Worm (Caenorhabditis elegans) whole organism, dauer: ENCODE data around the gene R08A2.9.
"Not testable (repeated sequence)": the region's sequence is repeated elsewhere in the genome, so short reads cannot be mapped to it uniquely, and the experiment has no call there.

Experiments
- unc-62 ChIP-seq: sonication (generic microtip); optimal IDR thresholded peaks from 2 replicates; lab custom pipeline; 2017; ENCODE audit warnings: missing biosample characterization, missing genetic modification reagents, missing genetic modification characterization

Gene R08A2.9

ce11 chrV:14726596-14726995 is 18.5 kb downstream of the R08A2.9 start, which contains the start of gene Y50E8A.1:
Y50E8A.1 (plus strand) TSS chrV:14726896.
- TF ChIP-seq unc-62 (GFP tag; lab: Kevin White, UChicago): no peak

- no peak for TF ChIP-seq unc-62 (GFP tag; lab: Kevin White, UChicago)
Observed at ce11 chrV:14728754-14729153, 20.7 kb downstream of the R08A2.9 start, which contains the start of gene Y50E8A.2. Y50E8A.2 (minus strand) TSS chrV:14728854.

- TF ChIP-seq unc-62 (GFP tag; lab: Kevin White, UChicago): no peak
Observed at ce11 chrV:14729343-14729742, 21.3 kb downstream of the R08A2.9 start, which contains the start of gene oig-3. oig-3 (plus strand) TSS chrV:14729643.

ce11 chrV:14734187-14734765 is 26.2 kb downstream of the R08A2.9 start, which contains the start of gene unc-61:
unc-61 (minus strand) TSS chrV:14734237.
- no peak for TF ChIP-seq unc-62 (GFP tag; lab: Kevin White, UChicago)

- no peak for TF ChIP-seq unc-62 (GFP tag; lab: Kevin White, UChicago)
Observed at ce11 chrV:14736851-14737250, 28.8 kb downstream of the R08A2.9 start, which contains the start of gene Y50E8A.5. Y50E8A.5 (minus strand) TSS chrV:14736951.

- TF ChIP-seq unc-62 (GFP tag; lab: Kevin White, UChicago): no peak
Observed at ce11 chrV:14741233-14741632, 33.2 kb downstream of the R08A2.9 start, which contains the start of gene Y50E8A.6. Y50E8A.6 (minus strand) TSS chrV:14741333.

ce11 chrV:14744824-14745223 is 36.8 kb downstream of the R08A2.9 start:
- no peak for TF ChIP-seq unc-62 (GFP tag; lab: Kevin White, UChicago)

- TF ChIP-seq unc-62 (GFP tag; lab: Kevin White, UChicago): no peak
Observed at ce11 chrV:14746975-14747374, 38.9 kb downstream of the R08A2.9 start.

ce11 chrV:14748608-14749137 is 40.6 kb downstream of the R08A2.9 start, which contains the start of the genes lipl-8 and Y50E8A.22:
lipl-8 (minus strand) TSS chrV:14748708.
Y50E8A.22 (minus strand) TSS chrV:14749087.
- no peak for TF ChIP-seq unc-62 (GFP tag; lab: Kevin White, UChicago)

- TF ChIP-seq unc-62 (GFP tag; lab: Kevin White, UChicago): not testable (repeated sequence)
Observed at ce11 chrV:14750357-14750756, 42.3 kb downstream of the R08A2.9 start, which contains the start of gene nspa-10. nspa-10 (minus strand) TSS chrV:14750457.
